Worm (Caenorhabditis elegans): ENCODE measurements around the gene nadk-2.

DNA sequence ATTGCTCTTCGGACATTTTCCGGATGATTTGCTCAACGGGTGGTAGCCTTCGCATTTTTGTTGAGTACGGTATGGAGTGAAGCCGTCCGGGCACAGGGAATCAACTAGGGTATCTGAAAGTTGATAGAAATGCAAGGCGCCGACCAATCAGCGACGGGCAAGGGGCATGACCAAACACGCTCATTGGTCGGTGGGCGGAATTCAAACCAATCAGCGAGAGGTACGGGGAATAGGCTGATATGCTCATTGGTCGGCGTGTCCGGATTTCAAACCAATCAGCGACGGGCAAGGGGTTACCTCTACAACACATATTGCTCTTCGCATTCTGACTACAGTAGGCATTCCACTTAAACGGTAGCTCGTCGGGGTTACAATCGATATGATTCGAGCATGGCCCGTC is 59.5 kb downstream of the nadk-2 start:
- no peak for TF ChIP-seq sox-4 (tag; optimal IDR thresholded peaks at IDR 0.05)
- TF ChIP-seq lim-6 (tag; optimal IDR thresholded peaks at IDR 0.05) = no peak
- no peak for TF ChIP-seq pqm-1 (tag; optimal IDR thresholded peaks at IDR 0.05)
- TF ChIP-seq elt-4 (tag; optimal IDR thresholded peaks at IDR 0.05) = no peak
- no peak for TF ChIP-seq fkh-6 (tag; optimal IDR thresholded peaks at IDR 0.05)
- TF ChIP-seq pha-4 (tag; optimal IDR thresholded peaks at IDR 0.05) = no peak
- TF ChIP-seq fkh-10 (GFP tag; optimal IDR thresholded peaks at IDR 0.05) = no peak
- no peak for TF ChIP-seq unc-86 (tag; optimal IDR thresholded peaks at IDR 0.05)
- TF ChIP-seq C08G9.2 (tag; optimal IDR thresholded peaks at IDR 0.05) = no peak
- TF ChIP-seq che-1 (tag; optimal IDR thresholded peaks at IDR 0.05) = no peak
